Fruit fly (Drosophila melanogaster) whole organism, prepupa: ENCODE measurements around the gene CrebA.

Experiments
- Blimp-1 ChIP-seq: fragments of 200-800 bp; sonication (Bioruptor generic); optimal IDR thresholded peaks from 3 replicates; lab custom pipeline; 2017; ENCODE audit warnings: missing biosample characterization, missing genetic modification characterization, mild to moderate bottlenecking, moderate library complexity, missing genetic modification reagents
- CG10669 ChIP-seq: fragments of 200-800 bp; sonication (Bioruptor generic); optimal IDR thresholded peaks from 3 replicates; lab custom pipeline; 2018; ENCODE audit warnings: missing biosample characterization, mild to moderate bottlenecking, missing genetic modification characterization, moderate library complexity
- CG11294 ChIP-seq: fragments of 200-800 bp; sonication (Bioruptor generic); IDR thresholded peaks from 2 replicates; pipeline ENCODE4 v1.3.6; 2022; ENCODE audit warnings: missing biosample characterization, missing genetic modification characterization
- CG11762 ChIP-seq: fragments of 200-800 bp; sonication (Bioruptor generic); optimal IDR thresholded peaks from 3 replicates; lab custom pipeline; 2016; ENCODE audit warnings: missing biosample characterization, missing genetic modification characterization; ENCODE audit not compliant: insufficient read depth
- CG11902 ChIP-seq: fragments of 200-800 bp; sonication (Bioruptor generic); optimal IDR thresholded peaks from 3 replicates; lab custom pipeline; 2016; ENCODE audit warnings: missing biosample characterization, missing genetic modification characterization
- CG15336 ChIP-seq: fragments of 200-800 bp; sonication (Bioruptor generic); IDR thresholded peaks from 2 replicates; pipeline ENCODE4 v1.3.6; 2022; ENCODE audit warnings: missing biosample characterization, missing genetic modification characterization
- CG1621 ChIP-seq: fragments of 200-800 bp; sonication (Bioruptor generic); optimal IDR thresholded peaks from 3 replicates; lab custom pipeline; 2018; ENCODE audit warnings: missing biosample characterization, mild to moderate bottlenecking, missing genetic modification characterization
- CG3032 ChIP-seq: fragments of 200-800 bp; optimal IDR thresholded peaks from 2 replicates; lab custom pipeline; 2019; ENCODE audit warnings: missing biosample characterization, mild to moderate bottlenecking, missing genetic modification characterization, moderate library complexity
- CG31627 ChIP-seq: fragments of 200-800 bp; sonication (Bioruptor generic); optimal IDR thresholded peaks from 3 replicates; lab custom pipeline; 2016; ENCODE audit warnings: missing biosample characterization, missing genetic modification characterization
- CG32006 ChIP-seq: fragments of 200-800 bp; sonication (Bioruptor generic); optimal IDR thresholded peaks from 3 replicates; lab custom pipeline; 2017; ENCODE audit warnings: missing biosample characterization, mild to moderate bottlenecking, missing genetic modification characterization
- CG34406 ChIP-seq: fragments of 200-800 bp; sonication (Bioruptor generic); optimal IDR thresholded peaks from 3 replicates; lab custom pipeline; 2016; ENCODE audit warnings: missing biosample characterization, missing genetic modification characterization
- CG3919 ChIP-seq: fragments of 200-800 bp; sonication (Bioruptor generic); optimal IDR thresholded peaks from 3 replicates; lab custom pipeline; 2016; ENCODE audit warnings: missing biosample characterization, missing genetic modification characterization
- CG6792 ChIP-seq: fragments of 200-800 bp; sonication (Bioruptor generic); optimal IDR thresholded peaks from 3 replicates; lab custom pipeline; 2016; ENCODE audit warnings: missing biosample characterization, missing genetic modification characterization
- CG6854 ChIP-seq: fragments of 200-800 bp; sonication (Bioruptor generic); optimal IDR thresholded peaks from 2 replicates; lab custom pipeline; 2017; ENCODE audit warnings: missing biosample characterization, mild to moderate bottlenecking, missing genetic modification characterization
- CG7368 ChIP-seq: fragments of 200-800 bp; sonication (Bioruptor generic); optimal IDR thresholded peaks from 3 replicates; lab custom pipeline; 2016; ENCODE audit warnings: missing biosample characterization, missing genetic modification characterization
- CG8319 ChIP-seq: fragments of 200-800 bp; sonication (Bioruptor generic); optimal IDR thresholded peaks from 3 replicates; lab custom pipeline; 2016; ENCODE audit warnings: missing biosample characterization, missing genetic modification characterization
- CG8632 ChIP-seq: fragments of 200-800 bp; sonication (Bioruptor generic); optimal IDR thresholded peaks from 3 replicates; lab custom pipeline; 2016; ENCODE audit warnings: missing biosample characterization, missing genetic modification characterization
- CG9139 ChIP-seq: fragments of 200-800 bp; sonication (Bioruptor generic); optimal IDR thresholded peaks from 3 replicates; lab custom pipeline; 2017; ENCODE audit warnings: missing biosample characterization, mild to moderate bottlenecking, missing genetic modification characterization
- Eip75B ChIP-seq: fragments of 200-800 bp; sonication (Bioruptor generic); optimal IDR thresholded peaks from 3 replicates; lab custom pipeline; 2016; ENCODE audit warnings: missing biosample characterization, missing genetic modification characterization
- Eip93F ChIP-seq: fragments of 200-800 bp; sonication (Bioruptor generic); optimal IDR thresholded peaks from 2 replicates; lab custom pipeline; 2016; ENCODE audit warnings: missing biosample characterization, mild to moderate bottlenecking, missing genetic modification characterization
- Ets21C ChIP-seq: fragments of 200-800 bp; sonication (Bioruptor generic); optimal IDR thresholded peaks from 3 replicates; lab custom pipeline; 2016; ENCODE audit warnings: missing biosample characterization, missing genetic modification characterization
- Hr38 ChIP-seq: sonication (Bioruptor generic); optimal IDR thresholded peaks from 2 replicates; lab custom pipeline; 2016; ENCODE audit warnings: missing biosample characterization, missing genetic modification characterization
- Hr4 ChIP-seq: fragments of 200-800 bp; sonication (Bioruptor generic); optimal IDR thresholded peaks from 3 replicates; lab custom pipeline; 2016; ENCODE audit warnings: missing biosample characterization, missing genetic modification characterization
- Lpt ChIP-seq: fragments of 200-800 bp; sonication (Bioruptor generic); optimal IDR thresholded peaks from 3 replicates; lab custom pipeline; 2016; ENCODE audit warnings: missing biosample characterization, missing genetic modification characterization
- Met ChIP-seq: fragments of 200-800 bp; sonication (Bioruptor generic); optimal IDR thresholded peaks from 3 replicates; lab custom pipeline; 2016; ENCODE audit warnings: missing biosample characterization, missing genetic modification characterization
- OdsH ChIP-seq: fragments of 200-800 bp; sonication (Bioruptor generic); optimal IDR thresholded peaks from 3 replicates; lab custom pipeline; 2016; ENCODE audit warnings: missing biosample characterization, missing genetic modification characterization
- Sox102F ChIP-seq: fragments of 200-800 bp; sonication (Bioruptor generic); optimal IDR thresholded peaks from 2 replicates; lab custom pipeline; 2016; ENCODE audit warnings: missing biosample characterization, mild to moderate bottlenecking, missing genetic modification characterization
- Sox14 ChIP-seq: fragments of 200-800 bp; sonication (Bioruptor generic); optimal IDR thresholded peaks from 3 replicates; lab custom pipeline; 2016; ENCODE audit warnings: missing biosample characterization, missing genetic modification characterization
- Sox15 ChIP-seq: fragments of 200-800 bp; sonication (Bioruptor generic); optimal IDR thresholded peaks from 3 replicates; lab custom pipeline; 2016; ENCODE audit warnings: missing biosample characterization, missing genetic modification characterization
- achi ChIP-seq: fragments of 200-800 bp; sonication (Bioruptor generic); optimal IDR thresholded peaks from 3 replicates; lab custom pipeline; 2016; ENCODE audit warnings: missing biosample characterization, missing genetic modification characterization
- acj6 ChIP-seq: fragments of 200-800 bp; sonication (Bioruptor generic); optimal IDR thresholded peaks from 3 replicates; lab custom pipeline; 2016; ENCODE audit warnings: missing biosample characterization, missing genetic modification characterization
- cyc ChIP-seq: fragments of 200-800 bp; sonication (Bioruptor generic); optimal IDR thresholded peaks from 3 replicates; lab custom pipeline; 2016; ENCODE audit warnings: missing biosample characterization, missing genetic modification characterization
- eg ChIP-seq: fragments of 200-800 bp; sonication (Bioruptor generic); IDR thresholded peaks from 3 replicates; pipeline ENCODE4 v1.3.6; 2022; ENCODE audit warnings: missing biosample characterization, missing genetic modification characterization
- esn ChIP-seq: fragments of 200-800 bp; sonication (Bioruptor generic); optimal IDR thresholded peaks from 2 replicates; lab custom pipeline; 2016; ENCODE audit warnings: missing biosample characterization, mild to moderate bottlenecking, missing genetic modification characterization, moderate library complexity
- fd85E ChIP-seq: fragments of 200-800 bp; sonication (Bioruptor generic); optimal IDR thresholded peaks from 3 replicates; lab custom pipeline; 2016; ENCODE audit warnings: missing biosample characterization, missing genetic modification characterization
- fkh ChIP-seq: fragments of 200-800 bp; sonication (Bioruptor generic); optimal IDR thresholded peaks from 3 replicates; lab custom pipeline; 2017; ENCODE audit warnings: missing biosample characterization, mild to moderate bottlenecking, missing genetic modification characterization, moderate library complexity
- lz ChIP-seq: fragments of 200-800 bp; sonication (Bioruptor generic); optimal IDR thresholded peaks from 3 replicates; lab custom pipeline; 2016; ENCODE audit warnings: missing biosample characterization, missing genetic modification characterization
- net ChIP-seq: fragments of 200-800 bp; sonication (Bioruptor generic); optimal IDR thresholded peaks from 3 replicates; lab custom pipeline; 2016; ENCODE audit warnings: missing biosample characterization, missing genetic modification characterization
- pdm3 ChIP-seq: fragments of 200-800 bp; sonication (Bioruptor generic); optimal IDR thresholded peaks from 3 replicates; lab custom pipeline; 2016; ENCODE audit warnings: missing biosample characterization, missing genetic modification characterization
- salr ChIP-seq, 2 experiments: fragments of 200-800 bp; sonication (Bioruptor generic); optimal IDR thresholded peaks; 3 replicates each; lab custom pipeline; 2016 to 2018; ENCODE audit warnings: missing biosample characterization in 2 of 2, missing genetic modification characterization in 2 of 2, mild to moderate bottlenecking in 1 of 2
- spab ChIP-seq: fragments of 200-800 bp; sonication (Bioruptor generic); optimal IDR thresholded peaks from 2 replicates; lab custom pipeline; 2017; ENCODE audit warnings: missing biosample characterization, mild to moderate bottlenecking, missing genetic modification characterization, missing genetic modification reagents
- ss ChIP-seq, 2 experiments: fragments of 200-800 bp; sonication (Bioruptor generic); optimal IDR thresholded peaks; 2 replicates in 1 of 2; 3 replicates in 1 of 2; lab custom pipeline; 2017 to 2018; ENCODE audit warnings: mild to moderate bottlenecking in 2 of 2, missing biosample characterization in 2 of 2, missing genetic modification characterization in 2 of 2, moderate library complexity in 1 of 2
- svp ChIP-seq: fragments of 200-800 bp; sonication (Bioruptor generic); peaks from one replicate; lab custom pipeline; 2016; ENCODE audit warnings: missing biosample characterization, missing genetic modification characterization
- topi ChIP-seq: fragments of 200-800 bp; sonication (Bioruptor generic); optimal IDR thresholded peaks from 3 replicates; lab custom pipeline; 2016; ENCODE audit warnings: missing biosample characterization, missing genetic modification characterization

The CrebA gene

DNA sequence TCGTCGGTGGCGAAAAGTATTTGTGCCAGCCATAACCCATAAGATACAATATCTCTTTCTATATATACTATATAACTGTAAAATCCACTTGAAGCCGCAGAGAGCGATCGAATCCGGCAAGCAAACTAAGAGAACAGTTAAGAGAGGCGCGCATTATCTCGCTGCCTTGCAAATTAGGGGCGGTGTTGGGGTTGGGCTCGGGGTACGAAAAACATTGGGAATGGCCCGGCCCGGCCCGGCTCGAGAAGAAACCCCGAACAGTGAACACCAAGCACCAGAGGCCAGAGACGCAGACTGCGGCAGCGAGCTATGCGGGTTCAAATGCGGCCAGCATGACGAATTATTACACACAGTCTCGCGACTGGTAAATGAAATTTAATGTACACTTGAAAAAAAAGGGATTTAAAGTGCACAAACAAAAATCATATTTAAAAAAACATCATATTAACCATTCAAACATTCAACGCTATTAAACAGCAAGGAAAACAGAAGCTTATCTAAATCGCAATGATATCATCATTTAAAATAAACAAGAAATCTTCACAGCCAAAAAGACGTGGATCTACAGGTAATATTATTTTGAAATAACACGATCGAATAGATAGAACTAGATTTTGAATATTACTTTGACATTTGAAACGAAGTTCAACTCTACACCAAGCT, 2.7 kb upstream of the CrebA start (continued):
- TF ChIP-seq CG34406 (GFP tag; lab: Kevin White, UChicago): no peak
- no peak for TF ChIP-seq fkh
- peak; percentile 95 for TF ChIP-seq svp (GFP tag; lab: Kevin White, UChicago)
- no peak for TF ChIP-seq net (GFP tag; lab: Kevin White, UChicago)
- TF ChIP-seq CG3032 (tag; lab: Kevin White, UChicago): peak; percentile 43
- TF ChIP-seq CG11762: peak; percentile 44
- peak; percentile 63 for TF ChIP-seq Met (GFP tag; lab: Kevin White, UChicago)
- TF ChIP-seq topi (GFP tag; lab: Kevin White, UChicago): peak; percentile 63
- peak; percentile 65 for TF ChIP-seq cyc (GFP tag; lab: Kevin White, UChicago)
- TF ChIP-seq esn (GFP tag; lab: Kevin White, UChicago): peak; percentile 47
- no peak for TF ChIP-seq CG15336 (GFP tag; lab: Robert Waterston, UW)
- TF ChIP-seq eg (GFP tag; lab: Robert Waterston, UW): peak; percentile 72; the same call in 2 of the 3 replicates
- peak; percentile 68 for TF ChIP-seq CG32006 (GFP tag; lab: Kevin White, UChicago)
- TF ChIP-seq CG7368 (GFP tag; lab: Kevin White, UChicago): no peak
- TF ChIP-seq OdsH (GFP tag; lab: Kevin White, UChicago): peak; percentile 1
- peak; percentile 47 for TF ChIP-seq Hr4 (GFP tag; lab: Kevin White, UChicago)
- peak; percentile 35 for TF ChIP-seq CG10669 (GFP tag; lab: Kevin White, UChicago)
- TF ChIP-seq ss (GFP tag; optimal IDR thresholded peaks at IDR 0.05; lab: Kevin White, UChicago): no peak
- no peak for TF ChIP-seq CG11902 (GFP tag; lab: Kevin White, UChicago)
- peak; percentile 52; the same call in 1 of the 2 replicates for TF ChIP-seq CG11294 (GFP tag; lab: Robert Waterston, UW)
- peak; percentile 41 for TF ChIP-seq pdm3 (GFP tag; lab: Kevin White, UChicago)

DNA sequence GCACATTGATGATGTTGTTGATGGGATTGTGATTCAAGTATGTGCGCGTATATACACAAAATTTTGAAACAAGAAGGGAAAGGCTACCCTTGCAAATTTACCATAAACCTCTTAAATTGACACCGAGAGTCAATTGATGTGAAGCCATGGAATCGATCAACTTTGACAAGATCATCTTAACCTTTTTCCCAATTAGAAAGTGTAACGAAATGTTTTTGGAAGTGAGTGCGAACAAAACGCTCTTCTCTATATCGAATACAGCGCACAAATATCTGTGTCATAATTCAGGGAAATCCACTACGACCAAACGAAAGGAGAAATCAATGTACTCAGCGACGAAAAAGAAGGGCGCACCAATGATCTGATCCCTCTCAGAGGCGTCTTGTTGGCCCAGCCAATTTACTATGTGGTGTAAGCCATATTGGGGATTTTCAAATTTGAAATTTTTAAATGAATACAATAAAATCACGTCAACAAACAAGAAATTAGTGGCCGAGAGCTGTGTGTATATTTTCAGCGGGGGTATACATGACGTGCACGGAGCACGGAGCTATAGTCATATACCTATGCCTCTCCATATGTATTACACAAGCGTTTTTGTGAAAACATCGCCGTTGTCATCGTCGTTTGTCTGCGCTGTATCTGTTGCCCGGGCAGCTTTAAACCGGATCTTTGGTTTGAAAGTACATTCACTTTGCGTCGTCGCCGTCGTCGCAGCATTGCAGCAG, 1.6 kb upstream of the CrebA start:
- TF ChIP-seq Hr38 (GFP tag; lab: Kevin White, UChicago): no peak
- peak; percentile 69 for TF ChIP-seq CG6792
- TF ChIP-seq CG3919 (GFP tag; lab: Kevin White, UChicago): peak; percentile 68
- TF ChIP-seq Sox102F (GFP tag; lab: Kevin White, UChicago): peak; percentile 80
- peak; percentile 52 for TF ChIP-seq Blimp-1 (GFP tag; lab: Kevin White, UChicago)
- peak; percentile 86 for TF ChIP-seq CG31627 (GFP tag; lab: Kevin White, UChicago)
- TF ChIP-seq OdsH (GFP tag; lab: Kevin White, UChicago): peak; percentile 65
- TF ChIP-seq CG11762: peak; percentile 35
- TF ChIP-seq svp (GFP tag; lab: Kevin White, UChicago): peak; percentile 97
- TF ChIP-seq CG8319: peak; percentile 33
- peak; percentile 55 for TF ChIP-seq spab (GFP tag; lab: Kevin White, UChicago)
- peak; percentile 72 for TF ChIP-seq Hr4 (GFP tag; lab: Kevin White, UChicago)
- peak; percentile 50 for TF ChIP-seq net (GFP tag; lab: Kevin White, UChicago)
- peak; percentile 35 for TF ChIP-seq CG11902 (GFP tag; lab: Kevin White, UChicago)
- peak; percentile 71 for TF ChIP-seq achi (GFP tag; lab: Kevin White, UChicago)
- TF ChIP-seq salr (GFP tag; optimal IDR thresholded peaks at IDR 0.05; lab: Kevin White, UChicago): peak; percentile 25 to 31
- TF ChIP-seq CG34406 (GFP tag; lab: Kevin White, UChicago): peak; percentile 53
- TF ChIP-seq pdm3 (GFP tag; lab: Kevin White, UChicago): peak; percentile 78
- peak; percentile 84 for TF ChIP-seq cyc (GFP tag; lab: Kevin White, UChicago)
- TF ChIP-seq CG9139 (GFP tag; lab: Kevin White, UChicago): peak; percentile 53
- peak; percentile 16 for TF ChIP-seq CG6854 (GFP tag; lab: Kevin White, UChicago)
- TF ChIP-seq Sox15 (GFP tag; lab: Kevin White, UChicago): peak; percentile 40
- peak; percentile 79 for TF ChIP-seq Ets21C (GFP tag; lab: Kevin White, UChicago)
- peak; percentile 74 for TF ChIP-seq CG15336 (GFP tag; lab: Robert Waterston, UW)
- no peak for TF ChIP-seq fd85E (GFP tag; lab: Kevin White, UChicago)
- peak; percentile 64 to 66 for TF ChIP-seq ss (GFP tag; optimal IDR thresholded peaks at IDR 0.05; lab: Kevin White, UChicago)
- peak; percentile 54 for TF ChIP-seq CG1621 (tag; lab: Kevin White, UChicago)
- no peak for TF ChIP-seq CG11294 (GFP tag; lab: Robert Waterston, UW)
- no peak for TF ChIP-seq Eip93F
- TF ChIP-seq Eip75B (GFP tag; lab: Kevin White, UChicago): peak; percentile 82
- TF ChIP-seq Sox14: peak; percentile 88
- TF ChIP-seq acj6 (GFP tag; lab: Kevin White, UChicago): peak; percentile 64
- peak; percentile 31 for TF ChIP-seq CG8632 (GFP tag; lab: Kevin White, UChicago)
- peak; percentile 64 for TF ChIP-seq Lpt
- peak; percentile 69 for TF ChIP-seq CG32006 (GFP tag; lab: Kevin White, UChicago)
- peak; percentile 76 for TF ChIP-seq lz (GFP tag; lab: Kevin White, UChicago)
- TF ChIP-seq CG10669 (GFP tag; lab: Kevin White, UChicago): peak; percentile 63
- peak; percentile 73 for TF ChIP-seq CG7368 (GFP tag; lab: Kevin White, UChicago)
